Worm (Caenorhabditis elegans) whole organism, young adult: ENCODE data around the gene K06H6.2.

Source experiments
- F55B11.4 ChIP-seq: sonication (generic microtip); optimal IDR thresholded peaks from 2 replicates; lab custom pipeline; 2016; ENCODE audit warnings: missing compliant biosample characterization, missing genetic modification characterization, borderline replicate concordance; ENCODE audit not compliant: insufficient read depth
- T26A5.8 ChIP-seq: sonication (generic microtip); optimal IDR thresholded peaks from 2 replicates; lab custom pipeline; 2016; ENCODE audit warnings: missing genetic modification characterization, missing compliant biosample characterization
- Y56A3A.18 ChIP-seq: fragments of 200-800 bp; sonication (Bioruptor generic); IDR thresholded peaks from 2 replicates; pipeline ENCODE4 v1.3.6; 2022; ENCODE audit warnings: missing genetic modification reagents, missing genetic modification characterization, missing compliant biosample characterization
- ama-1 ChIP-seq, 3 experiments: fragments of 150-350 bp in 1 of 3; sonication (generic microtip) in 2 of 3; optimal IDR thresholded peaks; 2 replicates each; lab custom pipeline; 2014 to 2018; ENCODE audit warnings: missing biosample characterization in 2 of 3, missing genetic modification characterization in 2 of 3, missing genetic modification reagents in 2 of 3
- efl-1 ChIP-seq: fragments of 150-350 bp; optimal IDR thresholded peaks from 2 replicates; lab custom pipeline; 2014; ENCODE audit warnings: missing biosample characterization, missing genetic modification reagents, missing genetic modification characterization
- lin-40 ChIP-seq: sonication (generic microtip); optimal IDR thresholded peaks from 2 replicates; lab custom pipeline; 2016; ENCODE audit warnings: missing genetic modification characterization, mild to moderate bottlenecking, missing compliant biosample characterization, missing genotype, missing genetic modification reagents
- lin-54 ChIP-seq: fragments of 200-800 bp; sonication (Bioruptor generic); optimal IDR thresholded peaks from 2 replicates; lab custom pipeline; 2018; ENCODE audit warnings: mild to moderate bottlenecking, missing genetic modification characterization, missing compliant biosample characterization
- nhr-80 ChIP-seq: sonication (generic microtip); optimal IDR thresholded peaks from 2 replicates; lab custom pipeline; 2016; ENCODE audit warnings: missing genetic modification characterization, missing compliant biosample characterization
- rcor-1 ChIP-seq: fragments of 200-800 bp; sonication (Bioruptor generic); IDR thresholded peaks from 2 replicates; pipeline ENCODE4 v1.3.6; 2022; ENCODE audit warnings: missing genetic modification reagents, missing genetic modification characterization, missing compliant biosample characterization
- tbx-9 ChIP-seq: sonication (generic microtip); optimal IDR thresholded peaks from 2 replicates; lab custom pipeline; 2016; ENCODE audit warnings: borderline replicate concordance, missing genetic modification characterization, inconsistent platforms, missing compliant biosample characterization

ce11 chrV:553067-553466 lies 32.5 kb upstream of the K06H6.2 start, which contains the start of gene C14C6.8:
- TF ChIP-seq T26A5.8 (tag; lab: Kevin White, UChicago) (no peak), efl-1 (no peak), rcor-1 (GFP tag; lab: Robert Waterston, UW) (no peak), ama-1 (optimal IDR thresholded peaks at IDR 0.05; lab: Kevin White, UChicago) (no peak), ama-1 (GFP tag; optimal IDR thresholded peaks at IDR 0.05; lab: Kevin White, UChicago) (no peak), lin-54 (GFP tag; lab: Kevin White, UChicago) (no peak), tbx-9 (tag; lab: Kevin White, UChicago) (no peak), lin-40 (tag; lab: Kevin White, UChicago) (no peak), F55B11.4 (no peak), Y56A3A.18 (GFP tag; lab: Robert Waterston, UW) (no peak), nhr-80 (tag; lab: Kevin White, UChicago) (no peak)
